Fruit fly (Drosophila melanogaster): ENCODE results near the gene La.
A peak's percentile ranks its signal among the peaks of the same experiment; 100 is the strongest.

The La gene

dm6 chr2L:20334918-20335317 is 14.9 kb downstream of the La start (continued):
- TF ChIP-seq Nf-YA (GFP tag; IDR thresholded peaks at IDR 0.05): no peak
- TF ChIP-seq zfh2 (GFP tag; optimal IDR thresholded peaks at IDR 0.05): no peak
- no peak for TF ChIP-seq Fer3 (tag; optimal IDR thresholded peaks at IDR 0.05)
- TF ChIP-seq wdn (GFP tag; IDR thresholded peaks at IDR 0.05): no peak
- TF ChIP-seq gcm2 (GFP tag; optimal IDR thresholded peaks at IDR 0.05): no peak
- TF ChIP-seq CG17328 (GFP tag; IDR thresholded peaks at IDR 0.05): peak; percentile 38; the same call in 1 of the 2 replicates
- no peak for TF ChIP-seq prd (optimal IDR thresholded peaks at IDR 0.05)
- peak; percentile 13; the same call in 1 of the 3 replicates for TF ChIP-seq prd (GFP tag; IDR thresholded peaks at IDR 0.05)
- TF ChIP-seq CG16779 (GFP tag; IDR thresholded peaks at IDR 0.05): no peak
- peak; percentile 27 for TF ChIP-seq grau (tag; optimal IDR thresholded peaks at IDR 0.05)
- TF ChIP-seq CG15696 (tag; optimal IDR thresholded peaks at IDR 0.05): no peak
- no peak for TF ChIP-seq phol (tag; optimal IDR thresholded peaks at IDR 0.05)
- TF ChIP-seq Ssrp (tag; optimal IDR thresholded peaks at IDR 0.05): peak; percentile 18
- peak in 1 of 2 experiments; percentile 35 for TF ChIP-seq Hr51 (GFP tag; optimal IDR thresholded peaks at IDR 0.05)
- TF ChIP-seq CG2875 (GFP tag; optimal IDR thresholded peaks at IDR 0.05): peak; percentile 12
- TF ChIP-seq CG32772 (GFP tag; IDR thresholded peaks at IDR 0.05): peak; percentile 28; the same call in 1 of the 2 replicates
- peak; percentile 6 for TF ChIP-seq CG10979 (tag; optimal IDR thresholded peaks at IDR 0.05)
- TF ChIP-seq CG32767 (GFP tag; IDR thresholded peaks at IDR 0.05): 0 out of 2 replicates have a peak, but pooled peaks have one; percentile 52
- TF ChIP-seq row (GFP tag; IDR thresholded peaks at IDR 0.05): peak; percentile 56
- peak; percentile 26 for TF ChIP-seq CG18262 (tag; optimal IDR thresholded peaks at IDR 0.05)
- peak; percentile 63 for TF ChIP-seq gem (tag; optimal IDR thresholded peaks at IDR 0.05)
- TF ChIP-seq gsb-n (tag; optimal IDR thresholded peaks at IDR 0.05): peak; percentile 4
- TF ChIP-seq E2f2 (GFP tag; IDR thresholded peaks at IDR 0.05): no peak
- TF ChIP-seq lmd (GFP tag; IDR thresholded peaks at IDR 0.05): 0 out of 2 replicates have a peak, but pooled peaks have one; percentile 6
- no peak for TF ChIP-seq CG13775 (GFP tag; optimal IDR thresholded peaks at IDR 0.05)
- TF ChIP-seq ken (GFP tag; IDR thresholded peaks at IDR 0.05): no peak
- TF ChIP-seq unpg (GFP tag; optimal IDR thresholded peaks at IDR 0.05): peak; percentile 52
- TF ChIP-seq Xrp1 (GFP tag; IDR thresholded peaks at IDR 0.05): peak; percentile 31; the same call in 1 of the 2 replicates
- TF ChIP-seq otp (GFP tag; IDR thresholded peaks at IDR 0.05): 0 out of 3 replicates have a peak, but pooled peaks have one; percentile 57
- peak in 1 of 2 experiments; percentile 72 for TF ChIP-seq bsh (GFP tag; optimal IDR thresholded peaks at IDR 0.05)
- TF ChIP-seq dmrt11E (tag; optimal IDR thresholded peaks at IDR 0.05): no peak
- TF ChIP-seq kni (GFP tag; optimal IDR thresholded peaks at IDR 0.05): no peak
- no peak for TF ChIP-seq CG10274 (GFP tag; optimal IDR thresholded peaks at IDR 0.05)

DNA sequence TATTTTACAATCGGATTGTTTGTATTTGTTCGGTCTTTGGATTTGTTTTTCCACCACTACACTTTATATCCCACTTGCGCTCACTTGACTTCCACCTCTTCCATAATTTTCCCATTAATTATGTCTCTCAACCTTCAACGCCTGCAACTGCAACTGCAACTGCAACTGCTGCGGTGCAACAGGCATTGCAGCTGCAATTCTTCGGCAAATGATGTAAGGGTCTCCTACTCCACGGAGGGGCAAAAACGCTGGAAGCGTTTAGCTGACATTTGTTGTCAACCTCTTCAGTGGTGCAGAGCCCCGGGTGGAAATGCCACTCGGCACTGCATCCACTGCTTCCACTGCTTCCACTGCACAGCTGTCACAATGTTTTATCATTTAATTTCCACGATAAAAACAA is 16.8 kb downstream of the La start:
- TF ChIP-seq amos (GFP tag; IDR thresholded peaks at IDR 0.05; ENCODE audit: partially characterized antibody) (0 out of 2 replicates have a peak, but pooled peaks have one; percentile 19), corto (GFP tag; optimal IDR thresholded peaks at IDR 0.05) (no peak), usp (GFP tag; optimal IDR thresholded peaks at IDR 0.05) (no peak), dysf (GFP tag; IDR thresholded peaks at IDR 0.05) (peak; percentile 39; the same call in 1 of the 3 replicates), CG18476 (GFP tag; optimal IDR thresholded peaks at IDR 0.05) (peak; percentile 9), CG5953 (GFP tag; IDR thresholded peaks at IDR 0.05) (0 out of 2 replicates have a peak, but pooled peaks have one; percentile 35), Ets65A (GFP tag) (peak; percentile 88), CG1832 (GFP tag; optimal IDR thresholded peaks at IDR 0.05) (peak; percentile 39), CG30403 (GFP tag; optimal IDR thresholded peaks at IDR 0.05) (no peak), CG13287 (GFP tag; IDR thresholded peaks at IDR 0.05; ENCODE audit: partially characterized antibody) (no peak), CG14014 (GFP tag; IDR thresholded peaks at IDR 0.05) (0 out of 2 replicates have a peak, but pooled peaks have one; percentile 8), CG18619 (GFP tag; optimal IDR thresholded peaks at IDR 0.05) (no peak), CG17328 (GFP tag; IDR thresholded peaks at IDR 0.05) (no peak), fu2 (GFP tag; optimal IDR thresholded peaks at IDR 0.05) (no peak), fd64A (GFP tag; optimal IDR thresholded peaks at IDR 0.05) (no peak), nerfin-2 (GFP tag; IDR thresholded peaks at IDR 0.05; ENCODE audit: partially characterized antibody) (peak; percentile 15; the same call in 1 of the 2 replicates), HLH3B (GFP tag; IDR thresholded peaks at IDR 0.05) (peak; percentile 36; the same call in 1 of the 2 replicates), inv (GFP tag; IDR thresholded peaks at IDR 0.05; ENCODE audit: partially characterized antibody) (0 out of 2 replicates have a peak, but pooled peaks have one; percentile 10), chm (GFP tag; IDR thresholded peaks at IDR 0.05) (peak; percentile 40; the same call in 1 of the 2 replicates)

Measured in whole organism, embryonic.